Worm (Caenorhabditis elegans) whole organism, mixed stage, embryonic: ENCODE results near the gene zig-2.

Source experiments
- M03D4.4 ChIP-seq: sonication (generic microtip); optimal IDR thresholded peaks from 2 replicates; lab custom pipeline; 2017; ENCODE audit warnings: mild to moderate bottlenecking, missing genetic modification characterization, missing compliant biosample characterization
- bed-3 ChIP-seq: fragments of 200-800 bp; sonication (Bioruptor generic); optimal IDR thresholded peaks from 3 replicates; lab custom pipeline; 2018; ENCODE audit warnings: mild to moderate bottlenecking, missing genetic modification characterization, moderate library complexity, missing compliant biosample characterization
- ceh-39 ChIP-seq: fragments of 150-350 bp; optimal IDR thresholded peaks from 2 replicates; lab custom pipeline; 2014; ENCODE audit warnings: missing biosample characterization, missing genetic modification characterization
- ceh-43 ChIP-seq: fragments of 200-800 bp; sonication (Bioruptor generic); optimal IDR thresholded peaks from 2 replicates; lab custom pipeline; 2018; ENCODE audit warnings: mild to moderate bottlenecking, missing genetic modification characterization, moderate library complexity, missing compliant biosample characterization
- ceh-83 ChIP-seq: fragments of 200-800 bp; sonication (Bioruptor generic); optimal IDR thresholded peaks from 2 replicates; lab custom pipeline; 2018; ENCODE audit warnings: mild to moderate bottlenecking, missing genetic modification characterization, missing compliant biosample characterization
- drap-1 ChIP-seq: fragments of 200-800 bp; sonication (Bioruptor generic); optimal IDR thresholded peaks from 3 replicates; lab custom pipeline; 2018; ENCODE audit warnings: mild to moderate bottlenecking, missing genetic modification characterization, missing compliant biosample characterization
- elt-3 ChIP-seq: fragments of 150-350 bp; optimal IDR thresholded peaks from 2 replicates; lab custom pipeline; 2014; ENCODE audit warnings: missing biosample characterization, missing genetic modification characterization
- ham-2 ChIP-seq: fragments of 200-800 bp; sonication (Bioruptor generic); optimal IDR thresholded peaks from 2 replicates; lab custom pipeline; 2018; ENCODE audit warnings: mild to moderate bottlenecking, missing genetic modification characterization, missing compliant biosample characterization
- hlh-1 ChIP-seq: fragments of 150-350 bp; optimal IDR thresholded peaks from 2 replicates; lab custom pipeline; 2014; ENCODE audit warnings: missing biosample characterization, missing genetic modification reagents, missing genetic modification characterization
- lin-32 ChIP-seq: fragments of 200-800 bp; sonication (Bioruptor generic); optimal IDR thresholded peaks from 2 replicates; lab custom pipeline; 2018; ENCODE audit warnings: mild to moderate bottlenecking, missing genetic modification characterization, missing compliant biosample characterization
- lsy-2 ChIP-seq: fragments of 150-350 bp; optimal IDR thresholded peaks from 2 replicates; lab custom pipeline; 2014; ENCODE audit warnings: missing biosample characterization, missing genetic modification characterization
- mep-1 ChIP-seq: fragments of 150-350 bp; optimal IDR thresholded peaks from 2 replicates; lab custom pipeline; 2017; ENCODE audit warnings: missing biosample characterization, missing genetic modification reagents, missing genetic modification characterization, inconsistent platforms
- mls-2 ChIP-seq: sonication (generic microtip); optimal IDR thresholded peaks from 2 replicates; lab custom pipeline; 2016; ENCODE audit warnings: mild to moderate bottlenecking, missing genetic modification characterization, moderate library complexity, missing compliant biosample characterization
- nhr-12 ChIP-seq: fragments of 150-350 bp; optimal IDR thresholded peaks from 2 replicates; lab custom pipeline; 2014; ENCODE audit warnings: missing biosample characterization, missing genetic modification characterization
- nhr-2 ChIP-seq: fragments of 150-350 bp; optimal IDR thresholded peaks from 2 replicates; lab custom pipeline; 2014; ENCODE audit warnings: missing biosample characterization, missing genetic modification characterization
- nhr-237 ChIP-seq: fragments of 150-350 bp; optimal IDR thresholded peaks from 2 replicates; lab custom pipeline; 2014; ENCODE audit warnings: missing biosample characterization, missing genetic modification characterization
- nhr-28 ChIP-seq: fragments of 150-350 bp; optimal IDR thresholded peaks from 2 replicates; lab custom pipeline; 2014; ENCODE audit warnings: missing biosample characterization, missing genetic modification characterization
- pha-4 ChIP-seq: fragments of 150-350 bp; optimal IDR thresholded peaks from 2 replicates; lab custom pipeline; 2018; ENCODE audit warnings: missing biosample characterization, missing genetic modification reagents, missing genetic modification characterization
- sem-2 ChIP-seq: fragments of 200-800 bp; sonication (Bioruptor generic); optimal IDR thresholded peaks from 2 replicates; lab custom pipeline; 2018; ENCODE audit warnings: mild to moderate bottlenecking, missing genetic modification characterization, missing compliant biosample characterization
- snpc-4 ChIP-seq: fragments of 150-350 bp; optimal IDR thresholded peaks from 2 replicates; lab custom pipeline; 2014; ENCODE audit warnings: missing biosample characterization, missing genetic modification characterization
- sptf-1 ChIP-seq: sonication (generic microtip); optimal IDR thresholded peaks from 2 replicates; lab custom pipeline; 2017; ENCODE audit warnings: mild to moderate bottlenecking, missing genetic modification characterization, moderate library complexity, missing compliant biosample characterization
- tbx-8 ChIP-seq: fragments of 200-800 bp; sonication (Bioruptor generic); optimal IDR thresholded peaks from 2 replicates; lab custom pipeline; 2018; ENCODE audit warnings: mild to moderate bottlenecking, missing genetic modification characterization, moderate library complexity, missing compliant biosample characterization
- unc-120 ChIP-seq: sonication (generic microtip); optimal IDR thresholded peaks from 2 replicates; lab custom pipeline; 2017; ENCODE audit warnings: missing genetic modification characterization, missing compliant biosample characterization; ENCODE audit not compliant: poor library complexity, severe bottlenecking
- unc-39 ChIP-seq: fragments of 150-350 bp; optimal IDR thresholded peaks from 2 replicates; lab custom pipeline; 2014; ENCODE audit warnings: missing biosample characterization, missing genetic modification characterization
- unc-62 ChIP-seq: fragments of 150-350 bp; optimal IDR thresholded peaks from 2 replicates; lab custom pipeline; 2014; ENCODE audit warnings: missing biosample characterization, missing genetic modification reagents, missing genetic modification characterization
- ztf-11 ChIP-seq: fragments of 150-350 bp; optimal IDR thresholded peaks from 2 replicates; lab custom pipeline; 2014; ENCODE audit warnings: missing biosample characterization, missing genetic modification characterization

zig-2 gene

DNA sequence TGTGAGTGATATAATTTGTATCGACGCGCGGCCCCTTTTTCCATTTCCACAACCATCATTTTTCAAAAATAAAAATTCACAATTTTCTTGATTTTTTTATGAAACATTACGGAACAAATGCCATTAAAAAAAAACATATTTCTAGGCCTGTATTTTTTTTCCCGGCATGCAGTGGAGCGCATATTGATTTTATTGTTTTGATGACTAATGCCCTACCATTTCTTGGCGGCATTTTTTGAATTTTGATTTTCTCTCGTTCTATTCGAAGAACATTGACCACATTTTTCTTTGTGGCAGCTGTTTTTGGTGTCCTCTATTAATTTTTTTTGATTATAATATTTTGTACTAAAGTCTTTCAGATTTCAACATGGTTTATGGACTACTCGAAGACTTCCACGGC, 42.9 kb downstream of the zig-2 start, which contains the start of gene W06D11.3:
W06D11.3 (plus strand) TSS at position 360 of the 400 bp plus-strand sequence.
- TF ChIP-seq elt-3 (tag; lab: Kevin White, UChicago) (no peak), lin-32 (GFP tag; lab: Kevin White, UChicago) (no peak), mep-1 (tag; lab: Kevin White, UChicago) (no peak)
- TF ChIP-seq, all 35 proteins: peak for 0

DNA sequence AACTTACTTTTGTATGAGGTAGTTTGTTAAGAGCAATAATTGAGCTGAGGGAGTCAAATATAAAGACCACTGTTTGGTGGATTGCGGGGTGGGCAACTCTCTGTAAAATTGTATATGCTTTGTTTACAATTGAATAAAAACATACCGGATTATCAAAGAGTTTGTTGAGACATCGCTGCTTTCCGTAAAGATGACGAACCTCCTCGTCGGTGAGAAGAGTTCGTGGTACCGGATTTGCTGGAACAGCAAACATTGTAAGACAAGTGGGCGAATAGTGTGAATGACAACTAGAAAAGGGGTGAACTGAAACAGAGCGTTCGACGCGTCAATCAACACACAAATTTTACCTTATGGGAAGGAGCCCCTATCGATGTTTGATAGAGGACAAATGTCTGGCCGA, 44.8 kb downstream of the zig-2 start, which contains the start of gene W06D11.2:
W06D11.2 (minus strand) TSS at position 339 of the 400 bp plus-strand sequence.
- no peak for TF ChIP-seq ham-2 (GFP tag; lab: Kevin White, UChicago)
- no peak for TF ChIP-seq unc-62 (GFP tag; lab: Kevin White, UChicago)
- no peak for TF ChIP-seq sem-2 (GFP tag; lab: Kevin White, UChicago)
- TF ChIP-seq elt-3 (tag; lab: Kevin White, UChicago) = no peak
- TF ChIP-seq ceh-43 (GFP tag; lab: Kevin White, UChicago) = no peak
- no peak for TF ChIP-seq ceh-83 (GFP tag; lab: Kevin White, UChicago)
- no peak for TF ChIP-seq tbx-8
- TF ChIP-seq bed-3 (GFP tag; lab: Kevin White, UChicago) = no peak
- no peak for TF ChIP-seq unc-120 (tag; lab: Kevin White, UChicago)
- no peak for TF ChIP-seq nhr-2 (tag; lab: Kevin White, UChicago)
- TF ChIP-seq lsy-2 (tag; lab: Kevin White, UChicago) = no peak

DNA sequence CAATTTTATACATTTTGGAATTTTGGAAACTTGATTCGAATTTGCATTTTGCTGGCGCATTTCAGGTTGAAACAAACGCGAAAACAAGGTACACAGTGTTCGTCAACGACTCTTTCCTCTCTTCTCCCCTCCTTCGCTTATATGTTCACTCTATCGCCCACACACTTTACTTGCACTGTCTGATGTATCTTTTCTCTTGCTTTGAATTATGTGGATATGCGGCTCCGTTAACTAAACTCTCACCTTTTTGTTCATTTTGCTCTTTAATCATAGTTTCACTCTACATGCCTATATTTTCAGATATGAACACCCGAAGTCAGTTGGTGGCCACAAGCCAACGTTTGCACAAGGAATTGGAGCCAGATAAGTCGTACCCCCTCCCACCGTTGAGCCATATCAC, 47.0 kb downstream of the zig-2 start, which contains the start of gene W06D11.1:
W06D11.1 (plus strand) TSS at position 301 of the 400 bp plus-strand sequence.
- TF ChIP-seq drap-1 = no peak
- TF ChIP-seq mls-2 (tag; lab: Kevin White, UChicago) = no peak
- no peak for TF ChIP-seq ham-2 (GFP tag; lab: Kevin White, UChicago)
- no peak for TF ChIP-seq ceh-43 (GFP tag; lab: Kevin White, UChicago)
- no peak for TF ChIP-seq sem-2 (GFP tag; lab: Kevin White, UChicago)
- no peak for TF ChIP-seq unc-39 (tag; lab: Kevin White, UChicago)
- no peak for TF ChIP-seq sptf-1 (tag; lab: Kevin White, UChicago)
- TF ChIP-seq snpc-4 (tag; lab: Kevin White, UChicago) = no peak
- no peak for TF ChIP-seq elt-3 (tag; lab: Kevin White, UChicago)
- TF ChIP-seq hlh-1 = no peak
- TF ChIP-seq pha-4 (tag; lab: Kevin White, UChicago) = no peak
- TF ChIP-seq nhr-28 = no peak
- TF ChIP-seq tbx-8 = no peak
- no peak for TF ChIP-seq ceh-83 (GFP tag; lab: Kevin White, UChicago)
- no peak for TF ChIP-seq ztf-11 (tag; lab: Kevin White, UChicago)
- no peak for TF ChIP-seq nhr-12 (tag; lab: Kevin White, UChicago)
- no peak for TF ChIP-seq bed-3 (GFP tag; lab: Kevin White, UChicago)
- no peak for TF ChIP-seq nhr-237

DNA sequence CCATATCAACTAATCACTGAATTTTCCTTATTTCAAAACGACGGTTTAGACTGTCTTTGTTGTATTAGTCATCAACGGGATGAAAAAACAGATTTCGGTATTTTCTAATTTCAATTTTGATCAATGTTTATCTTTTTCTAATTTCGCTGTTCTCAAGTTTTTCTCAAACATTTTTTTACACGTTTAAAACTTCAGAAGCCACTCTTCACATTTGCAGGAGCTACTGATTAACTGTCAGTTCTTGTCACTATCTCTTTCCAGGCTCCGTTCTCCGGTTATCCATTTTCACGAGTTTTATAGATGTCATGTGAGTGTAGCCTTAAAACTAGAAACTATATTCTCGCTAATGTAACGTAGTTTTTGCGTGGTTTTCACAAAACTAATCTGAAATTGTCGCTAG, 50.7 kb downstream of the zig-2 start, which contains the start of gene C04B4.4:
C04B4.4 (plus strand) TSS at position 301 of the 400 bp plus-strand sequence.
- TF ChIP-seq ceh-39 (tag; lab: Kevin White, UChicago) = no peak
- TF ChIP-seq M03D4.4 (tag; lab: Kevin White, UChicago) = no peak
- TF ChIP-seq unc-62 (GFP tag; lab: Kevin White, UChicago) = no peak
- TF ChIP-seq nhr-237 = no peak
- TF ChIP-seq bed-3 (GFP tag; lab: Kevin White, UChicago) = no peak
- no peak for TF ChIP-seq pha-4 (tag; lab: Kevin White, UChicago)
- TF ChIP-seq, all 35 proteins: peak for 0
